Worm (Caenorhabditis elegans) whole organism, young adult: ENCODE measurements around the gene nas-29.

Experiments used
- B0336.3 ChIP-seq: fragments of 200-800 bp; sonication (Bioruptor generic); IDR thresholded peaks from 2 replicates; pipeline ENCODE4 v1.3.6; 2022; ENCODE audit warnings: missing genetic modification characterization, missing compliant biosample characterization
- C17E4.6 ChIP-seq: fragments of 200-800 bp; sonication (Bioruptor generic); IDR thresholded peaks from 2 replicates; pipeline ENCODE4 v1.3.6; 2022; ENCODE audit warnings: missing genetic modification reagents, missing genetic modification characterization, missing compliant biosample characterization
- F23B12.7 ChIP-seq: sonication (generic microtip); optimal IDR thresholded peaks from 2 replicates; lab custom pipeline; 2017; ENCODE audit warnings: missing genetic modification characterization, mild to moderate bottlenecking, missing compliant biosample characterization, antibody characterized with exemption, moderate library complexity; ENCODE audit not compliant: insufficient read depth
- F33H1.4 ChIP-seq: fragments of 200-800 bp; sonication (Bioruptor generic); IDR thresholded peaks from 2 replicates; pipeline ENCODE4 v1.3.6; 2022; ENCODE audit warnings: missing genetic modification reagents, missing genetic modification characterization, missing compliant biosample characterization
- F57C9.4 ChIP-seq: sonication (generic microtip); optimal IDR thresholded peaks from 2 replicates; lab custom pipeline; 2017; ENCODE audit warnings: mild to moderate bottlenecking, missing genetic modification characterization, missing compliant biosample characterization
- Y67H2A.10 ChIP-seq: fragments of 200-800 bp; sonication (Bioruptor generic); conservative IDR thresholded peaks from 2 replicates; pipeline ENCODE4 v1.3.6; 2022; ENCODE audit warnings: missing genetic modification reagents, missing genetic modification characterization, missing compliant biosample characterization
- Y79H2A.3 ChIP-seq: fragments of 200-800 bp; sonication (Bioruptor generic); conservative IDR thresholded peaks from 2 replicates; pipeline ENCODE4 v1.3.6; 2022; ENCODE audit warnings: missing genetic modification reagents, missing genetic modification characterization, missing compliant biosample characterization
- Y95B8A.8 ChIP-seq: fragments of 200-800 bp; sonication (Bioruptor generic); IDR thresholded peaks from 2 replicates; pipeline ENCODE4 v1.3.6; 2022; ENCODE audit warnings: missing genetic modification reagents, missing genetic modification characterization, missing compliant biosample characterization
- ama-1 ChIP-seq, 3 experiments: fragments of 150-350 bp in 1 of 3; sonication (generic microtip) in 2 of 3; optimal IDR thresholded peaks; 2 replicates each; lab custom pipeline; 2014 to 2018; ENCODE audit warnings: missing biosample characterization in 2 of 3, missing genetic modification characterization in 2 of 3, missing genetic modification reagents in 2 of 3
- aptf-3 ChIP-seq: fragments of 200-800 bp; sonication (Bioruptor generic); IDR thresholded peaks from 2 replicates; pipeline ENCODE4 v1.3.6; 2022; ENCODE audit warnings: missing genetic modification characterization, missing compliant biosample characterization
- athp-1 ChIP-seq: sonication (generic microtip); optimal IDR thresholded peaks from 2 replicates; lab custom pipeline; 2017; ENCODE audit warnings: mild to moderate bottlenecking, missing genetic modification characterization, missing compliant biosample characterization
- attf-3 ChIP-seq: fragments of 200-800 bp; sonication (Bioruptor generic); conservative IDR thresholded peaks from 2 replicates; pipeline ENCODE4 v1.3.6; 2022; ENCODE audit warnings: missing genetic modification reagents, missing genetic modification characterization, missing compliant biosample characterization
- bed-1 ChIP-seq: fragments of 200-800 bp; sonication (Bioruptor generic); IDR thresholded peaks from 2 replicates; pipeline ENCODE4 v1.3.6; 2022; ENCODE audit warnings: missing genetic modification reagents, missing genetic modification characterization, missing compliant biosample characterization
- bed-2 ChIP-seq: fragments of 200-800 bp; sonication (Bioruptor generic); IDR thresholded peaks from 2 replicates; pipeline ENCODE4 v1.3.6; 2022; ENCODE audit warnings: missing genetic modification reagents, missing genetic modification characterization, missing compliant biosample characterization
- cebp-2 ChIP-seq: fragments of 200-800 bp; sonication (Bioruptor generic); IDR thresholded peaks from 2 replicates; pipeline ENCODE4 v1.3.6; 2022; ENCODE audit warnings: missing genetic modification characterization, missing compliant biosample characterization
- ceh-100 ChIP-seq: fragments of 200-800 bp; sonication (Bioruptor generic); IDR thresholded peaks from 2 replicates; pipeline ENCODE4 v1.3.6; 2022; ENCODE audit warnings: missing genetic modification reagents, missing genetic modification characterization, missing compliant biosample characterization
- ceh-27 ChIP-seq: fragments of 200-800 bp; sonication (Bioruptor generic); optimal IDR thresholded peaks from 2 replicates; lab custom pipeline; 2018; ENCODE audit warnings: mild to moderate bottlenecking, missing genetic modification characterization, moderate library complexity, missing compliant biosample characterization
- chd-7 ChIP-seq: sonication (generic microtip); optimal IDR thresholded peaks from 2 replicates; lab custom pipeline; 2016; ENCODE audit warnings: mild to moderate bottlenecking, missing genetic modification characterization, moderate library complexity, missing compliant biosample characterization
- die-1 ChIP-seq: sonication (generic microtip); optimal IDR thresholded peaks from 2 replicates; lab custom pipeline; 2016; ENCODE audit warnings: missing genotype, mild to moderate bottlenecking, missing genetic modification characterization, missing compliant biosample characterization
- ets-4 ChIP-seq: fragments of 200-800 bp; sonication (Bioruptor generic); optimal IDR thresholded peaks from 2 replicates; lab custom pipeline; 2018; ENCODE audit warnings: mild to moderate bottlenecking, missing genetic modification characterization, missing compliant biosample characterization
- hlh-12 ChIP-seq: sonication (generic microtip); optimal IDR thresholded peaks from 2 replicates; lab custom pipeline; 2016; ENCODE audit warnings: missing genetic modification characterization, missing compliant biosample characterization
- hlh-26 ChIP-seq: fragments of 200-800 bp; sonication (Bioruptor generic); conservative IDR thresholded peaks from 2 replicates; pipeline ENCODE4 v1.3.6; 2022; ENCODE audit warnings: missing genetic modification reagents, missing genetic modification characterization, missing compliant biosample characterization
- hmg-20 ChIP-seq: fragments of 200-800 bp; sonication (Bioruptor generic); IDR thresholded peaks from 2 replicates; pipeline ENCODE4 v1.3.6; 2022; ENCODE audit warnings: missing genetic modification reagents, missing genetic modification characterization, missing compliant biosample characterization
- lin-40 ChIP-seq: sonication (generic microtip); optimal IDR thresholded peaks from 2 replicates; lab custom pipeline; 2016; ENCODE audit warnings: missing genetic modification characterization, mild to moderate bottlenecking, missing compliant biosample characterization, missing genotype, missing genetic modification reagents
- lsy-27 ChIP-seq: sonication (generic microtip); optimal IDR thresholded peaks from 2 replicates; lab custom pipeline; 2017; ENCODE audit warnings: missing genetic modification characterization, mild to moderate bottlenecking, missing compliant biosample characterization, antibody characterized with exemption, missing genotype, borderline replicate concordance; ENCODE audit not compliant: insufficient read depth
- madf-8 ChIP-seq: fragments of 200-800 bp; sonication (Bioruptor generic); conservative IDR thresholded peaks from 2 replicates; pipeline ENCODE4 v1.3.6; 2022; ENCODE audit warnings: missing genetic modification reagents, missing genetic modification characterization, missing compliant biosample characterization
- mel-28 ChIP-seq: sonication (generic microtip); optimal IDR thresholded peaks from 2 replicates; lab custom pipeline; 2016; ENCODE audit warnings: borderline replicate concordance, mild to moderate bottlenecking, missing genetic modification characterization, missing compliant biosample characterization
- nfya-2 ChIP-seq: fragments of 200-800 bp; sonication (Bioruptor generic); IDR thresholded peaks from 2 replicates; pipeline ENCODE4 v1.3.6; 2022; ENCODE audit warnings: missing genetic modification reagents, missing genetic modification characterization, missing compliant biosample characterization
- nhr-80 ChIP-seq: sonication (generic microtip); optimal IDR thresholded peaks from 2 replicates; lab custom pipeline; 2016; ENCODE audit warnings: missing genetic modification characterization, missing compliant biosample characterization
- rec-8 ChIP-seq, 2 experiments: sonication (generic microtip); optimal IDR thresholded peaks; 2 replicates each; lab custom pipeline; 2016; ENCODE audit warnings: mild to moderate bottlenecking in 2 of 2, missing genetic modification characterization in 2 of 2, missing genetic modification reagents in 2 of 2, missing genotype in 2 of 2, missing biosample characterization in 1 of 2, missing compliant biosample characterization in 1 of 2, moderate library complexity in 1 of 2
- repo-1 ChIP-seq: sonication (generic microtip); optimal IDR thresholded peaks from 2 replicates; lab custom pipeline; 2017; ENCODE audit warnings: mild to moderate bottlenecking, missing genetic modification characterization, missing compliant biosample characterization
- tbx-9 ChIP-seq: sonication (generic microtip); optimal IDR thresholded peaks from 2 replicates; lab custom pipeline; 2016; ENCODE audit warnings: borderline replicate concordance, missing genetic modification characterization, inconsistent platforms, missing compliant biosample characterization
- ztf-22 ChIP-seq: fragments of 200-800 bp; sonication (Bioruptor generic); optimal IDR thresholded peaks from 2 replicates; lab custom pipeline; 2018; ENCODE audit warnings: mild to moderate bottlenecking, missing genetic modification characterization, moderate library complexity, missing compliant biosample characterization
- ztf-26 ChIP-seq: sonication (generic microtip); optimal IDR thresholded peaks from 2 replicates; lab custom pipeline; 2017; ENCODE audit warnings: missing genetic modification characterization, missing compliant biosample characterization

Gene nas-29

DNA sequence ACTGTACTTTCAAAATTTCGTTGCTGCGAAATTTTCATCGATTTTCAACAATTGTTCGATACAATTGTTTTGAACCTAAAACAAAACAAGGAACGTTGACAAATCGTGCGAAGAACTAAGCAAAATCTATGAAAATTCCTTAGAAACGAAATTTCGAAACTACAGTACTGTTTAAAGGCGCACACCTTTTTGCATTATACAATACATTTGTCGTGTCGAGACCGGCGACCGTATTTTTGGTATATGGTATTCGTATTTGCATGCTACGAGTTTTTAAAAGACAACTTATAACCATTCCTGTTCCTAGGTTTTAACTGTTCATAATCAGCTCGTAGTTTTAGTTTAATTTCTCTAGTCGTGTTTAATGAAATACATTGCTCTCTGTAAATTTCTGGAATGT lies 36.8 kb upstream of the nas-29 start (continued):
- no peak for TF ChIP-seq F23B12.7 (tag; lab: Kevin White, UChicago)

DNA sequence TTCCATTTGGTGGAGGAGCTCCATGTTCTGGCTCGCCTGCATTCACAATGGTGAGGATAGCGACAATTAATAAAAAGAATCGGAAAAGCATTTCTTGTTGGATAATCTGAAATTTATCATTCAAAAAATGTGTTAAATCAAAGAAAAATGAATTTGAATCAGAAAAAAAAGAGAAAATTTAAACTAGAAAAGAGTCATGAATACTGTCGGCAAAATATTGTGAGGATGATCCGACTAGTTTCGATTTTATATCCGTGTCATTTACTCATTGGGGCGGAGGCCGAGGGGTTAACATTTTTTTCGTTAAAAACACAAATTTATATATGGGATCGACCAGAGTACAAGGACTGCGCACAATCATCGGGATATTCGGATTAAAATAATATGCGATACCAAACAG lies 36.1 kb upstream of the nas-29 start, which contains the start of gene C27D6.12:
C27D6.12 (minus strand) TSS at position 101 of the 400 bp plus-strand sequence.
- TF ChIP-seq ama-1 (optimal IDR thresholded peaks at IDR 0.05; lab: Kevin White, UChicago) (no peak), ama-1 (GFP tag; optimal IDR thresholded peaks at IDR 0.05; lab: Kevin White, UChicago) (no peak), hmg-20 (no peak), lin-40 (no peak), F33H1.4 (GFP tag; lab: Robert Waterston, UW) (no peak), attf-3 (GFP tag; lab: Robert Waterston, UW) (no peak), rec-8 (tag; optimal IDR thresholded peaks at IDR 0.05; lab: Kevin White, UChicago) (no peak), ceh-27 (GFP tag; lab: Kevin White, UChicago) (no peak), ztf-26 (tag; lab: Kevin White, UChicago) (no peak), bed-1 (GFP tag; lab: Robert Waterston, UW) (no peak), mel-28 (tag; lab: Kevin White, UChicago) (no peak), ceh-100 (no peak)

DNA sequence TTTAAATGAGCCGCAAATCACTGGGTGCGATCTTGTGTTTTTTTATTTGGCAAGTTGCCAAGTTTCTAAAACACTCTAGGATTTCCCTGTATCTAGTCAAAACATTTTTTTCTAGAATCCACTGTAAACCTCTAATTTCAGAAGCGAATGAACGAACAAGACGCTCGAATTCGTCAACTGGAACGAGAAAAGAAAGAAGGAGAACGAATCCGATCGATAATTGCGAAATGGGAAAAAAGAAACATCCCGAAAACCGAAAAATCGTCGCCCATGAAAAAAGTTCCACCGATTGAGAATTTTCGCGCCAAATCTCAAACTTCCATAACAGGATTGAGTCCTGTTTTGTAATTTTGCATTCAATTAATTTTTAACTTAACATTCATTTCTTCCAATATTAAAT lies 35.1 kb upstream of the nas-29 start:
- TF ChIP-seq aptf-3 = no peak
- TF ChIP-seq Y67H2A.10 (GFP tag; lab: Robert Waterston, UW) = no peak
- no peak for TF ChIP-seq repo-1
- TF ChIP-seq die-1 (tag; lab: Kevin White, UChicago) = no peak
- TF ChIP-seq tbx-9 (tag; lab: Kevin White, UChicago) = no peak
- TF ChIP-seq F33H1.4 (GFP tag; lab: Robert Waterston, UW) = no peak
- TF ChIP-seq Y95B8A.8 = no peak
- no peak for TF ChIP-seq ets-4
- TF ChIP-seq chd-7 (tag; lab: Kevin White, UChicago) = no peak
- TF ChIP-seq lsy-27 (tag; lab: Kevin White, UChicago) = no peak
- TF ChIP-seq madf-8 = no peak
- TF ChIP-seq C17E4.6 (GFP tag; lab: Robert Waterston, UW) = no peak
- no peak for TF ChIP-seq nhr-80
- no peak for TF ChIP-seq athp-1 (tag; lab: Kevin White, UChicago)
- TF ChIP-seq B0336.3 (GFP tag; lab: Robert Waterston, UW) = no peak
- TF ChIP-seq cebp-2 = no peak
- no peak for TF ChIP-seq ama-1 (optimal IDR thresholded peaks at IDR 0.05; lab: Kevin White, UChicago)
- no peak for TF ChIP-seq ama-1 (GFP tag; optimal IDR thresholded peaks at IDR 0.05; lab: Kevin White, UChicago)
- no peak for TF ChIP-seq hlh-26 (GFP tag; lab: Robert Waterston, UW)

DNA sequence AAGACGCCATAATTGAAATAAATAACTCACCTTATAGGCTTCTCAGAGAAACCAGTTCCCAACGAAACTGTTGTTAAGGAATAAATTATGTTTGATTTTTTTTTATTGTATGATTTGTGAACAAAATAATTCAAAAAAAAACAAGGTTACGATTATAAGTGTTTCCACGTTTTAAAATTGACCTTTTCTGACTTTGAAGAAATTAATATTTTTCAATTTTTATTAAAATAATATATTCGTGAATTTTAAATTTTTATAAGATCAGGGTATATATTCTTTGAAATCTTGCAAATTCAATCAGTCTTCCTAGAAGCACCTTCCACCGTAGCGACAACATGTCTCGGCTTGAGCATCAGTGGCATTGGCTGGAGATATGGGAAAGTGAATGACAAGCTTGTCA lies 32.5 kb upstream of the nas-29 start, which contains the start of gene C27D6.3:
C27D6.3 (minus strand) TSS at position 101 of the 400 bp plus-strand sequence.
- TF ChIP-seq nfya-2 (GFP tag; lab: Robert Waterston, UW) (no peak), hmg-20 (no peak), hlh-12 (no peak), F57C9.4 (no peak), Y79H2A.3 (GFP tag; lab: Robert Waterston, UW) (no peak), C17E4.6 (GFP tag; lab: Robert Waterston, UW) (no peak), ama-1 (optimal IDR thresholded peaks at IDR 0.05; lab: Kevin White, UChicago) (no peak), ama-1 (GFP tag; optimal IDR thresholded peaks at IDR 0.05; lab: Kevin White, UChicago) (no peak), hlh-26 (GFP tag; lab: Robert Waterston, UW) (no peak), ztf-22 (GFP tag; lab: Kevin White, UChicago) (no peak), bed-2 (GFP tag; lab: Robert Waterston, UW) (no peak)
